Worm (Caenorhabditis elegans) whole organism, L2 larva: Measurements from ENCODE around the gene F07H5.7.

Source experiments
- C34F6.9 ChIP-seq: fragments of 150-350 bp; optimal IDR thresholded peaks from 2 replicates; lab custom pipeline; 2014; ENCODE audit warnings: missing biosample characterization, missing genetic modification characterization
- alr-1 ChIP-seq: fragments of 150-350 bp; optimal IDR thresholded peaks from 2 replicates; lab custom pipeline; 2014; ENCODE audit warnings: missing biosample characterization, missing genetic modification characterization
- ama-1 ChIP-seq: fragments of 150-350 bp; optimal IDR thresholded peaks from 2 replicates; lab custom pipeline; 2018; ENCODE audit warnings: inconsistent platforms
- mab-5 ChIP-seq: fragments of 150-350 bp; optimal IDR thresholded peaks from 2 replicates; lab custom pipeline; 2014; ENCODE audit warnings: missing biosample characterization, missing genetic modification characterization
- nhr-237 ChIP-seq: fragments of 150-350 bp; optimal IDR thresholded peaks from 2 replicates; lab custom pipeline; 2014; ENCODE audit warnings: missing biosample characterization, missing genetic modification characterization
- ztf-11 ChIP-seq: sonication (generic microtip); optimal IDR thresholded peaks from 2 replicates; lab custom pipeline; 2017; ENCODE audit warnings: missing biosample characterization, missing genetic modification characterization
- ztf-4 ChIP-seq: fragments of 150-350 bp; optimal IDR thresholded peaks from 2 replicates; lab custom pipeline; 2014; ENCODE audit warnings: missing biosample characterization, missing genetic modification characterization

ce11 chrII:8796391-8796790 is 2.4 kb upstream of the F07H5.7 start:
- TF ChIP-seq ama-1 (lab: Kevin White, UChicago) (no peak), ztf-4 (tag; lab: Kevin White, UChicago) (peak; percentile 63), mab-5 (peak; percentile 21), ztf-11 (tag; lab: Kevin White, UChicago) (no peak), nhr-237 (no peak), C34F6.9 (tag; lab: Kevin White, UChicago) (peak; percentile 88), alr-1 (tag; lab: Kevin White, UChicago) (no peak)
